Worm (Caenorhabditis elegans) whole organism, early embryonic: ENCODE data around the gene T03D8.6.

ENCODE experiments used
- B0310.2 ChIP-seq: sonication (generic microtip); optimal IDR thresholded peaks from 2 replicates; lab custom pipeline; 2016; ENCODE audit warnings: mild to moderate bottlenecking, missing genetic modification characterization, missing compliant biosample characterization
- F13C5.2 ChIP-seq: sonication (generic microtip); optimal IDR thresholded peaks from 2 replicates; lab custom pipeline; 2017; ENCODE audit warnings: mild to moderate bottlenecking, missing genetic modification characterization, inconsistent platforms, missing compliant biosample characterization
- aly-1 ChIP-seq: sonication (generic microtip); optimal IDR thresholded peaks from 2 replicates; lab custom pipeline; 2016; ENCODE audit warnings: missing genetic modification characterization, missing compliant biosample characterization
- ama-1 ChIP-seq: fragments of 150-350 bp; optimal IDR thresholded peaks from 2 replicates; lab custom pipeline; 2014
- ceh-13 ChIP-seq: fragments of 200-800 bp; sonication (Bioruptor generic); optimal IDR thresholded peaks from 2 replicates; lab custom pipeline; 2018; ENCODE audit warnings: mild to moderate bottlenecking, missing genetic modification characterization, missing compliant biosample characterization
- ceh-36 ChIP-seq: sonication (generic microtip); optimal IDR thresholded peaks from 2 replicates; lab custom pipeline; 2016; ENCODE audit warnings: missing genetic modification characterization, inconsistent platforms, missing compliant biosample characterization
- ets-7 ChIP-seq: sonication (generic microtip); optimal IDR thresholded peaks from 2 replicates; lab custom pipeline; 2016; ENCODE audit warnings: missing genotype, missing genetic modification characterization, missing compliant biosample characterization
- flt-1 ChIP-seq: fragments of 200-800 bp; sonication (Bioruptor generic); IDR thresholded peaks from 2 replicates; pipeline ENCODE4 v1.3.6; 2022; ENCODE audit warnings: missing genetic modification characterization, missing compliant biosample characterization
- hmbx-1 ChIP-seq: sonication (generic microtip); optimal IDR thresholded peaks from 2 replicates; lab custom pipeline; 2016; ENCODE audit warnings: mild to moderate bottlenecking, missing genetic modification characterization, missing compliant biosample characterization
- hmg-4 ChIP-seq: fragments of 200-800 bp; sonication (Bioruptor generic); optimal IDR thresholded peaks from 2 replicates; lab custom pipeline; 2018; ENCODE audit warnings: mild to moderate bottlenecking, missing genetic modification characterization, missing compliant biosample characterization
- hnd-1 ChIP-seq: sonication (generic microtip); optimal IDR thresholded peaks from 2 replicates; lab custom pipeline; 2016; ENCODE audit warnings: missing genetic modification characterization, missing compliant biosample characterization
- pes-1 ChIP-seq: fragments of 200-800 bp; sonication (Bioruptor generic); IDR thresholded peaks from 2 replicates; pipeline ENCODE4 v1.3.6; 2022; ENCODE audit warnings: missing genetic modification reagents, missing genetic modification characterization, missing compliant biosample characterization
- scrt-1 ChIP-seq: fragments of 200-800 bp; sonication (Bioruptor generic); IDR thresholded peaks from 2 replicates; pipeline ENCODE4 v1.3.6; 2022; ENCODE audit warnings: missing genetic modification characterization, missing compliant biosample characterization
- sea-1 ChIP-seq: fragments of 200-800 bp; sonication (Bioruptor generic); conservative IDR thresholded peaks from 2 replicates; pipeline ENCODE4 v1.3.6; 2022; ENCODE audit warnings: missing genetic modification characterization, missing compliant biosample characterization
- tbx-11 ChIP-seq: fragments of 200-800 bp; sonication (Bioruptor generic); IDR thresholded peaks from 2 replicates; pipeline ENCODE4 v1.3.6; 2022; ENCODE audit warnings: missing genetic modification characterization, missing compliant biosample characterization
- tbx-37 ChIP-seq: fragments of 200-800 bp; sonication (Bioruptor generic); conservative IDR thresholded peaks from 2 replicates; pipeline ENCODE4 v1.3.6; 2022; ENCODE audit warnings: missing genetic modification reagents, missing genetic modification characterization, missing compliant biosample characterization
- tra-4 ChIP-seq: sonication (generic microtip); optimal IDR thresholded peaks from 2 replicates; lab custom pipeline; 2017; ENCODE audit warnings: missing genetic modification characterization, missing compliant biosample characterization

Gene T03D8.6

ce11 chrV:20779707-20780346 is 40.3 kb downstream of the T03D8.6 start:
- TF ChIP-seq tbx-37 (GFP tag; lab: Robert Waterston, UW) (no peak), pes-1 (GFP tag; lab: Robert Waterston, UW) (no peak), tbx-11 (no peak), ceh-36 (tag; lab: Kevin White, UChicago) (no peak), B0310.2 (no peak), aly-1 (no peak), hmbx-1 (tag; lab: Kevin White, UChicago) (no peak), tra-4 (tag; lab: Kevin White, UChicago) (no peak), F13C5.2 (no peak), hnd-1 (tag; lab: Kevin White, UChicago) (no peak), ets-7 (no peak), ceh-13 (GFP tag; lab: Kevin White, UChicago) (no peak), scrt-1 (GFP tag; lab: Robert Waterston, UW) (no peak), flt-1 (no peak), sea-1 (GFP tag; lab: Robert Waterston, UW) (no peak), ama-1 (lab: Kevin White, UChicago) (no peak), hmg-4 (GFP tag; lab: Kevin White, UChicago) (no peak)

- TF ChIP-seq hnd-1 (tag; lab: Kevin White, UChicago) (no peak), aly-1 (no peak), tbx-11 (no peak), pes-1 (GFP tag; lab: Robert Waterston, UW) (no peak), tbx-37 (GFP tag; lab: Robert Waterston, UW) (no peak), ceh-36 (tag; lab: Kevin White, UChicago) (no peak), tra-4 (tag; lab: Kevin White, UChicago) (no peak), hmbx-1 (tag; lab: Kevin White, UChicago) (no peak), scrt-1 (GFP tag; lab: Robert Waterston, UW) (no peak), sea-1 (GFP tag; lab: Robert Waterston, UW) (no peak), ama-1 (lab: Kevin White, UChicago) (no peak), ets-7 (no peak)
Measured at ce11 chrV:20778886-20779285, 41.2 kb downstream of the T03D8.6 start.

- TF ChIP-seq ets-7 (no peak), hmg-4 (GFP tag; lab: Kevin White, UChicago) (peak; percentile 10), F13C5.2 (peak; percentile 21)
Measured at ce11 chrV:20778257-20778697, 41.9 kb downstream of the T03D8.6 start.

ce11 chrV:20776761-20777160 is 43.4 kb downstream of the T03D8.6 start:
- no peak for TF ChIP-seq flt-1
- TF ChIP-seq ceh-36 (tag; lab: Kevin White, UChicago): no peak
- no peak for TF ChIP-seq pes-1 (GFP tag; lab: Robert Waterston, UW)
- TF ChIP-seq scrt-1 (GFP tag; lab: Robert Waterston, UW): no peak
- no peak for TF ChIP-seq sea-1 (GFP tag; lab: Robert Waterston, UW)
- no peak for TF ChIP-seq ceh-13 (GFP tag; lab: Kevin White, UChicago)
- TF ChIP-seq B0310.2: no peak

- TF ChIP-seq hnd-1 (tag; lab: Kevin White, UChicago) (no peak), ceh-36 (tag; lab: Kevin White, UChicago) (no peak), ceh-13 (GFP tag; lab: Kevin White, UChicago) (no peak), aly-1 (no peak)
Measured at ce11 chrV:20775269-20775668, 44.9 kb downstream of the T03D8.6 start, which contains the start of gene F38A6.4. F38A6.4 (minus strand) TSS chrV:20775369.

ce11 chrV:20773647-20774046 is 46.5 kb downstream of the T03D8.6 start, which contains the start of gene F38A6.5:
F38A6.5 (minus strand) TSS chrV:20773747.
- TF ChIP-seq ceh-36 (tag; lab: Kevin White, UChicago): no peak
- no peak for TF ChIP-seq tbx-37 (GFP tag; lab: Robert Waterston, UW)

ce11 chrV:20771702-20772101 is 48.4 kb downstream of the T03D8.6 start:
- no peak for TF ChIP-seq ets-7
- no peak for TF ChIP-seq hnd-1 (tag; lab: Kevin White, UChicago)
- TF ChIP-seq scrt-1 (GFP tag; lab: Robert Waterston, UW): no peak
- TF ChIP-seq aly-1: no peak
- TF ChIP-seq ceh-13 (GFP tag; lab: Kevin White, UChicago): no peak
- TF ChIP-seq tbx-11: no peak
- no peak for TF ChIP-seq hmg-4 (GFP tag; lab: Kevin White, UChicago)
- TF ChIP-seq tra-4 (tag; lab: Kevin White, UChicago): no peak
- TF ChIP-seq B0310.2: no peak
- TF ChIP-seq flt-1: no peak
- TF ChIP-seq tbx-37 (GFP tag; lab: Robert Waterston, UW): no peak
- TF ChIP-seq sea-1 (GFP tag; lab: Robert Waterston, UW): no peak
- no peak for TF ChIP-seq hmbx-1 (tag; lab: Kevin White, UChicago)
- TF ChIP-seq pes-1 (GFP tag; lab: Robert Waterston, UW): no peak

- TF ChIP-seq tra-4 (tag; lab: Kevin White, UChicago) (no peak), scrt-1 (GFP tag; lab: Robert Waterston, UW) (no peak), hnd-1 (tag; lab: Kevin White, UChicago) (no peak), hmbx-1 (tag; lab: Kevin White, UChicago) (no peak), pes-1 (GFP tag; lab: Robert Waterston, UW) (no peak)
Measured at ce11 chrV:20770846-20771245, 49.3 kb downstream of the T03D8.6 start.
